Fruit fly (Drosophila melanogaster) ovary, adult (tissue): ENCODE measurements around the gene CG46281.

Experiments used
- CG17801 ChIP-seq: fragments of 200-800 bp; optimal IDR thresholded peaks from 2 replicates; lab custom pipeline; 2019; ENCODE audit warnings: missing biosample characterization, mild to moderate bottlenecking, missing genetic modification characterization, moderate library complexity; ENCODE audit not compliant: partially characterized antibody

The CG46281 gene

DNA sequence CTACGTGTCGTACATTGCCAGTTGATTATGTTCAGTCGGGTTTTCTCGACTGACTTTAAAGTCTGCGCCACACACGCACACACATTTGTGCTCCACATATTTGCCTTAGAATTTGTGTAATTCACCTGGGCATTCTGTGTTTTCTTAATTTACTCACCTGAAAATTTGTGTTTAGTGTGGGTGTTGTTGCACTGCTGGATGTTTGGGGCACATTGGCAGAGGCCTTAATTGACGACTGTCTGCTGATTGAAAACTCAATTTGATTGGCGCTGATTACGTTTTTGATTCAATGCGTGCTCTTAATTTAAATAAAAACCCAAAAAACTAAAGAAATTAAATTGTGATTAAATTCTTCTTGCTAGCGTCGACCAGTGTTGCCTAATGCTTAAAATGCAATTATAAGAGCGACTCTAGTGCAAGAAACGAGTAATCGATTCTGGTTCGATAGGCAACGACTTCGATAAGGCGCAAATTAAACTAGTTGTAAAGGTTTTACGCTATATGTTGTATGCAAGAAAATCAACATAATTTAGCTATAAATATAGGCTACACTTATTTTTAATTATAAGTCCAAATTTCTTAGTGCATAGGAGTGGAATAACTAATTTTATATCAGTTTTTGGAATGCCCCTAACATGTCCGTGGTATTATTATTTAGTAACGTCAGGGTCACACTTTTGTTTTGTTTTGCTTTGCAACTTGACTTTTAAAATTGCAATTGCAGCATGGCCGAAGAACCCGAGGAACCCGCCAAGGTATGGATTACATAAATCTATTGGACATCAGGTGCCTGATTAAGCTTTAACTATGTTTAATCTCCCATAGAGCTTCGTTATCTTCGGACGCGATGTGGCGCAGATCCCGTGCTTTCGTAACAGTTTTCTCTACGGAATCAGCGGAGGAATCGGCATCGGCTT, at the start of gene CG46281, which contains the start of gene CG46280:
TSS of gene CG46281 (minus strand) at position 51 of the 917 bp plus-strand sequence.
TSS of gene CG46280 (minus strand) at position 403 of the 917 bp plus-strand sequence.
- TF ChIP-seq CG17801 (GFP tag; lab: Kevin White, UChicago), result peak; percentile 49

DNA sequence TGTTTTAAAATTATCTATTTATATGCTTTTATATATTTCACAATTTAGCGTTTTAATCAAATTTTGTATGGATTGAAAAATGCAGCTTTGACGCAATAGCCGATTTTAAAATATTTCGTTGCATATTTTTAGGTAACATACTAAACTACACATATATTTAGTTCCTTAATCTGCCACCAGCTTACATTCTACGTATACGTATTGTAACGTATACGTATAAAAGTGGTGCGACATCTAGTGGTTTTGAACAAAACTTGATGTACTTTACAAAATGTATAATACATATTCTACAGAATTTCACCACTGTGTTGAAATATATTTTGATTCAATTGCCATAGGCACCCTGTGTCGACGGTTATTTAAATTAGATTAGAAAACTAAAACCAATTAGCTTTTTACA, 48.2 kb upstream of the CG46281 start:
- peak; percentile 0 for TF ChIP-seq CG17801 (GFP tag; lab: Kevin White, UChicago)

- TF ChIP-seq CG17801 (GFP tag; lab: Kevin White, UChicago), result no peak
Observed at dm6 chr3R:13077262-13077661, 47.2 kb upstream of the CG46281 start.

DNA sequence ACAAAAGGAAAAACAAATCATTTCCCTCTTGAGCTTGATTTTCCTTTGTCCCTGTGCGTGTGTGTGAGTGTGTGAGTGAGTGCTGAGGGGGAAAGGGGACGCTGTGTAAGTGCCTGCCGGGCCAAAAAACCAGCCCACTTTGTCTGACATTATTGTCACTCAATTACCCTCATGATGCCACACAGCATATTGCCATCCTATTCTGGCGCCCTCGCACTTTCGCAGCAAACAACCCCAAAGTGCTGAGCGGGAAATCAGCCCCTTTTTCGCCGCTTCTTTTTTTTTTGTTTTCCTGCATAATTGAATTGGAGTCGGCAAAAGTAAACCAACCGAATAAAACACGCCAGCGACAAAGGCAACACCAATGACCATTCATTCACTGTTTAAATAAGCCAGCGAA, 45.6 kb upstream of the CG46281 start:
- TF ChIP-seq CG17801 (GFP tag; lab: Kevin White, UChicago), result no peak

DNA sequence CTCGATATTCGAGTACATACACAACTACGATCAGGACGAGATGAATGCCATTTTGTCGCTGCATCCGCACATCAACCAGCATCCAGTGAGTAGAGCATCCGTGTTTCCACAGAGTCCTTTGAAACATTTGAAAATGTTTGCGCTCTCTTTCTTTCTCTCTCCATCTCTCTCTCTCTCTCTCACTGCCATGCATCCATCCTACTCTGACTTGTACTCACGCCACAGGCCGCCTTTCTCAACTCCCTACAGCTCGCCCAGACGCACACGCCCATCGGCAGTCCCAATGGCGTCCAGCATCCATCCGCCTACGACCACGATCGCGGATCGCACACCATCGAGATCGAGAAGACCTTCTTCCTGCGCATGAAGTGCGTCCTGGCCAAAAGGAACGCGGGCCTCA, 44.5 kb upstream of the CG46281 start:
- TF ChIP-seq CG17801 (GFP tag; lab: Kevin White, UChicago), result no peak

- TF ChIP-seq CG17801 (GFP tag; lab: Kevin White, UChicago), result no peak
Observed at dm6 chr3R:13073174-13073573, 43.1 kb upstream of the CG46281 start.

DNA sequence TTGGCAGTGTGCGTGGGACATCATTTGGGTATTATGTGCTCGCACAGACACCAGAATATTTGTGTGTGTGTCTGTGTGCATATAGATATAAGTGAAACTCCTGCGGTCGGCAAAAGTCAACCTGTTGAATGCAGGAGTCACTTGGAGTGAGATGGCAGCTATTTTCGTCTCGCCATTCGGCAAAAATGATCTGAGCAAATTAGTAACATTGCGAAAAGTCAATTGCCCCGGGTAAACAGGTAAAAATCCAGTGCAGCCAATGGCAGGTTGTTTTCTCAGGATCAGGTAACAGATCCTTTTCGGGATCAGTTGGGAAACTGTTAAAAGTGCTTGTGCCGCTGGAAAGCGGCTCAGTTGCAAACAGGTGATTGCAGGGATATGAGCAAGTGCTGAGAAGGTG, 41.9 kb upstream of the CG46281 start:
- TF ChIP-seq CG17801 (GFP tag; lab: Kevin White, UChicago), result no peak

DNA sequence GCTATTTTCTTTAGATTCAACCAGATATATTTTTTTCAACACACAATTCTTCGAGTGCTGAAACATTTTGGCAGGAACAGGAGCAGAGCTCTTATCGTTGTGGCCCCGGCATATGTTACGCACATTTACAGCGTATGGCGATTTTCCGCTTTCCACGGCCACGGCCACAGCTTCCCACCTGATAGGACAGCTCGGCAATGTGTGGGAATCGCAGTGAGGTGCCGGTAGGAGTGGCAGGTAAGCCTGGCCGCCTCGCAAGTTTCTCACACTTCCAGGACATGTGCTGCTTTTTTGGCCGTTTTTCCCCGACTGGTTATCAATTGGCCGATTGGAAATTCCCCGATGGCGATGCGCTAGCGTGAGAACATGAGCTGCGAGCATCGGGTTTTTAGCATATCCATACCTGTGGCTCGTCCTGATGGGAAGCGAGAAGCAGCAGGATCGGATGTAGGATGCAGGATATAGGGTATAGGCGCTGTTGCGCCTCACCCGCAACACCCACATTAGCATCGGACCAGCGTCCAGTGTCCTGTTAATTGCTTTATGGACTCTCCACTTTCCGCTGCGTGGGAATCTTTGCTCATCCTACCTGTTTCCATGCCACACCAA, 40.0 kb upstream of the CG46281 start:
- no peak for TF ChIP-seq CG17801 (GFP tag; lab: Kevin White, UChicago)

DNA sequence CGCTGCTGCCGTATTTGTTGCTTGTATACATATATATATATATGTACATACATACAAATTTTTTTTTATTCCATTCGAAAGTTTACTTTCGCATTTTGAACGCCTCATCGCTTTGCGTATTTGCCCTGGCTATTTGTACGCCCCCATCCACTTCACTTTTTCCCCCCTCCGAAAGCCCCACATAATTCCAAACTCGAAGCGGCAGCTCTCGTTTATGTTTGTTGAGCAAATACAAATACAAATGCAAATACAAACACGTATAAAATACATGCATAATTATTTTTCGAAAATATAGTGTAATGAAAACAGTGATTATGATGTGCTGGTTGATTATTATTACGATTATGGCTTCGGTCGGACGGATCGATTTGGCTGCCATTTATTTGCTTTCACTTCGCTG, 37.9 kb upstream of the CG46281 start:
- TF ChIP-seq CG17801 (GFP tag; lab: Kevin White, UChicago), result no peak

dm6 chr3R:13065180-13065757, 35.2 kb upstream of the CG46281 start:
- no peak for TF ChIP-seq CG17801 (GFP tag; lab: Kevin White, UChicago)

DNA sequence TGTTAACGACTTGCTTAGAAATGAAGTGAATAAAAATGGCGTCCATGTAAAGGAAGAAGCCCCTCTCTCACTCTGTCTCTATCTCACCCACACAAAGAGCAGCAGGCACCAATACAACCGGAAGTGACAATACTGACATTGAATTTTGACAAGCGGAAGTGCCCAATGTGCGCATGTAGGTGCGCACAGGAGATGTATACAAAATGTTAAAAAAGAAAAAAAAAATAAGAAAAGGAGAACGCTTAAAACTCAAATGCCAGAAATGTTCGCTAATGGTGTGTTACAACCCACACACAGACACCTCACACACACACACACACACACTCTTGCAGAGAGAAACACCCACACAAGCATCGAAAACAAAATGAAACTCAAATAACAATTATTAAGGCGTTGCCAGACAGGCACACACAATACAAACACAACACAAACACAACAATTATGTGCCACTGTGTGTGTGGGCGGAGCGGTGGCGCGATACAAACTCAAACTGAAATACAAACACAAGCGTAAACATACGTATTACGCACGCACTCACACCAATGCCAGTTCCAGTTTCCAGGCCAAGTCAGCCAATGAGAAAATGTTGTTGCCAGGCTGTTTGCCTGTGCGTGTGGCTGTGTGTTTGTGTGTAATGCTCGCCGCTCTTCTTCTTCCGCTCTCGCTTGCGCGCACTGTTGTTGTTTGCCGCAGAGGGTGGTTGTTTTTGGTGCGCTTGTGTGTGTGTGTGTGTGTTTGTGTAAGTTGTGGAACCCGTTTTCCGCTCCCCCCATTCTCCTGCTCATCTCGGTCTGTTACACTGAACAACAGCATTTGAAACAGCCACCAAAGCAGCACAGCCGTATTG, 33.9 kb upstream of the CG46281 start:
- TF ChIP-seq CG17801 (GFP tag; lab: Kevin White, UChicago), result no peak

DNA sequence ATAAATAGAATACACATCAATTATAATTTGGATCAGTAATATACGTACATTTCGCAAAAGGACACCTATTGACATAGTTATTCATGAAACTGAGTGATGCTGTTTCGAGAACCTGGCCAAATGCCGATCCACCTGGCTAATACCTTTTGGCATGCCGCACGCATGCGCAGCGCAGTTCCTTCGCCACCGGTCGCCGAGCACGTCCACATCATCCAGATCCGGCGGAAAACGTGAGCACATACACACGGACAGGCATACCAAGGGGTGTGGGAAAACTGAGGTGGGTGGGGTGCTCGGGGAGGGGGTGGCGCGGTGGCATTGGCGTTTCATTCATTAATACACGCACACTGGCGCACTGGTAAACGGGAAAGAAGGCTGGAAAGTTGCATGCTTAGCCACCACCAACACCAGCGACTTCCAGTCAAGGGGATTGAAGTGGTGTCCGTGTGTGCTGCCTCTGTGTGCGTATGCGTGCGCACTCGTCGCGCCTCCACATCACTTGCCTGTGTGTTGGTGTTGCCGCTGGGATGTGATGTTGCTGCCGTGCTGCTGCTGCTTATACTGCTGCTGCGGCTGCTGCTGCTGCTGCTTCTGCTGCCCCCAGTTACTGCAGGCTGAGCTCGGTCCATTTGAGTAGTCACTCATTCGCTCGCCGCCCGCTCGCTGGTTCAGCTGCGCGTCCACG, 27.2 kb upstream of the CG46281 start, which contains the start of gene sim:
TSS of gene sim (plus strand) at position 635 of the 685 bp plus-strand sequence.
- no peak for TF ChIP-seq CG17801 (GFP tag; lab: Kevin White, UChicago)

DNA sequence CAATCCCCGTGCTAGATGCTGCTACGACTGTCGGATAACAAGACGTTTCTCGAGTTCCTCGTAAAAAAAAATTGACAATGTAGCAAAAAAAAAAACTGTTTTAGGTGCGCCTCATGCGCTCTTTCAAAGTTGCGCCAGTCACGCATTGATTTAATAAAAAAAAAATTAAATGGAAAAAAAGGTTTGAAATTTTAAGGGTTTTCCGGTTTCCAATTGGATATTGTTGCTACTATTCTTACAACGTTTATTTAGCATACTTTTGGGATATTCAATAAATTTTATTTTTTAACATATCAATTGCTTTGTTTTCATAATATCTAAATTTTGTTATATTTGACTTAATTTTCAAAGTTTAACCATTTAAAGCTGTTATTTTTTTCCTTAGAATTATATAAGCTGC, 26.4 kb upstream of the CG46281 start:
- no peak for TF ChIP-seq CG17801 (GFP tag; lab: Kevin White, UChicago)
